Worm (Caenorhabditis elegans): ENCODE data around the gene F42H10.6.

ce11 chrIII:8444433-8445090 is 35.7 kb downstream of the F42H10.6 start:
- no peak for TF ChIP-seq W03F9.2 (tag; optimal IDR thresholded peaks at IDR 0.05)
- no peak for TF ChIP-seq dao-5 (tag; optimal IDR thresholded peaks at IDR 0.05)
